Fruit fly (Drosophila melanogaster) whole organism, prepupa: ENCODE data around the gene CG31100.

ENCODE experiments used
- Blimp-1 ChIP-seq: fragments of 200-800 bp; sonication (Bioruptor generic); optimal IDR thresholded peaks from 3 replicates; lab custom pipeline; 2017; ENCODE audit warnings: missing biosample characterization, missing genetic modification characterization, mild to moderate bottlenecking, moderate library complexity, missing genetic modification reagents
- CG10669 ChIP-seq: fragments of 200-800 bp; sonication (Bioruptor generic); optimal IDR thresholded peaks from 3 replicates; lab custom pipeline; 2018; ENCODE audit warnings: missing biosample characterization, mild to moderate bottlenecking, missing genetic modification characterization, moderate library complexity
- CG11762 ChIP-seq: fragments of 200-800 bp; sonication (Bioruptor generic); optimal IDR thresholded peaks from 3 replicates; lab custom pipeline; 2016; ENCODE audit warnings: missing biosample characterization, missing genetic modification characterization; ENCODE audit not compliant: insufficient read depth
- CG11902 ChIP-seq: fragments of 200-800 bp; sonication (Bioruptor generic); optimal IDR thresholded peaks from 3 replicates; lab custom pipeline; 2016; ENCODE audit warnings: missing biosample characterization, missing genetic modification characterization
- CG1621 ChIP-seq: fragments of 200-800 bp; sonication (Bioruptor generic); optimal IDR thresholded peaks from 3 replicates; lab custom pipeline; 2018; ENCODE audit warnings: missing biosample characterization, mild to moderate bottlenecking, missing genetic modification characterization
- CG16779 ChIP-seq: fragments of 200-800 bp; sonication (Bioruptor generic); optimal IDR thresholded peaks from 3 replicates; lab custom pipeline; 2017; ENCODE audit warnings: missing biosample characterization, mild to moderate bottlenecking, missing genetic modification characterization
- CG3032 ChIP-seq: fragments of 200-800 bp; optimal IDR thresholded peaks from 2 replicates; lab custom pipeline; 2019; ENCODE audit warnings: missing biosample characterization, mild to moderate bottlenecking, missing genetic modification characterization, moderate library complexity
- CG31627 ChIP-seq: fragments of 200-800 bp; sonication (Bioruptor generic); optimal IDR thresholded peaks from 3 replicates; lab custom pipeline; 2016; ENCODE audit warnings: missing biosample characterization, missing genetic modification characterization
- CG32006 ChIP-seq: fragments of 200-800 bp; sonication (Bioruptor generic); optimal IDR thresholded peaks from 3 replicates; lab custom pipeline; 2017; ENCODE audit warnings: missing biosample characterization, mild to moderate bottlenecking, missing genetic modification characterization
- CG34406 ChIP-seq: fragments of 200-800 bp; sonication (Bioruptor generic); optimal IDR thresholded peaks from 3 replicates; lab custom pipeline; 2016; ENCODE audit warnings: missing biosample characterization, missing genetic modification characterization
- CG4318 ChIP-seq: fragments of 200-800 bp; sonication (Bioruptor generic); optimal IDR thresholded peaks from 3 replicates; lab custom pipeline; 2017; ENCODE audit warnings: missing biosample characterization, mild to moderate bottlenecking, missing genetic modification characterization
- CG6163 ChIP-seq: fragments of 200-800 bp; sonication (Bioruptor generic); IDR thresholded peaks from 3 replicates; pipeline ENCODE4 v1.3.6; 2022; ENCODE audit warnings: missing biosample characterization, missing genetic modification characterization
- CG6276 ChIP-seq: fragments of 200-800 bp; sonication (Bioruptor generic); optimal IDR thresholded peaks from 2 replicates; lab custom pipeline; 2017; ENCODE audit warnings: missing biosample characterization, mild to moderate bottlenecking, missing genetic modification characterization
- CG6792 ChIP-seq: fragments of 200-800 bp; sonication (Bioruptor generic); optimal IDR thresholded peaks from 3 replicates; lab custom pipeline; 2016; ENCODE audit warnings: missing biosample characterization, missing genetic modification characterization
- CG6854 ChIP-seq: fragments of 200-800 bp; sonication (Bioruptor generic); optimal IDR thresholded peaks from 2 replicates; lab custom pipeline; 2017; ENCODE audit warnings: missing biosample characterization, mild to moderate bottlenecking, missing genetic modification characterization
- CG7368 ChIP-seq: fragments of 200-800 bp; sonication (Bioruptor generic); optimal IDR thresholded peaks from 3 replicates; lab custom pipeline; 2016; ENCODE audit warnings: missing biosample characterization, missing genetic modification characterization
- CG8119 ChIP-seq: fragments of 200-800 bp; sonication (Bioruptor generic); IDR thresholded peaks from 3 replicates; pipeline ENCODE4 v1.3.6; 2022; ENCODE audit warnings: missing biosample characterization, missing genetic modification characterization
- CG8319 ChIP-seq: fragments of 200-800 bp; sonication (Bioruptor generic); optimal IDR thresholded peaks from 3 replicates; lab custom pipeline; 2016; ENCODE audit warnings: missing biosample characterization, missing genetic modification characterization
- CG8632 ChIP-seq: fragments of 200-800 bp; sonication (Bioruptor generic); optimal IDR thresholded peaks from 3 replicates; lab custom pipeline; 2016; ENCODE audit warnings: missing biosample characterization, missing genetic modification characterization
- CG9139 ChIP-seq: fragments of 200-800 bp; sonication (Bioruptor generic); optimal IDR thresholded peaks from 3 replicates; lab custom pipeline; 2017; ENCODE audit warnings: missing biosample characterization, mild to moderate bottlenecking, missing genetic modification characterization
- Eip75B ChIP-seq: fragments of 200-800 bp; sonication (Bioruptor generic); optimal IDR thresholded peaks from 3 replicates; lab custom pipeline; 2016; ENCODE audit warnings: missing biosample characterization, missing genetic modification characterization
- Eip78C ChIP-seq: fragments of 200-800 bp; sonication (Bioruptor generic); peaks from one replicate; lab custom pipeline; 2016; ENCODE audit warnings: missing biosample characterization, missing genetic modification characterization
- Eip93F ChIP-seq: fragments of 200-800 bp; sonication (Bioruptor generic); optimal IDR thresholded peaks from 2 replicates; lab custom pipeline; 2016; ENCODE audit warnings: missing biosample characterization, mild to moderate bottlenecking, missing genetic modification characterization
- Ets21C ChIP-seq: fragments of 200-800 bp; sonication (Bioruptor generic); optimal IDR thresholded peaks from 3 replicates; lab custom pipeline; 2016; ENCODE audit warnings: missing biosample characterization, missing genetic modification characterization
- Ets96B ChIP-seq: fragments of 200-800 bp; optimal IDR thresholded peaks from 2 replicates; lab custom pipeline; 2019; ENCODE audit warnings: missing biosample characterization, mild to moderate bottlenecking, missing genetic modification characterization, moderate library complexity
- Gug ChIP-seq: fragments of 200-800 bp; sonication (Bioruptor generic); IDR thresholded peaks from 2 replicates; pipeline ENCODE4 v1.3.6; 2022; ENCODE audit warnings: missing biosample characterization, missing genetic modification characterization
- Hr38 ChIP-seq: sonication (Bioruptor generic); optimal IDR thresholded peaks from 2 replicates; lab custom pipeline; 2016; ENCODE audit warnings: missing biosample characterization, missing genetic modification characterization
- Hr4 ChIP-seq: fragments of 200-800 bp; sonication (Bioruptor generic); optimal IDR thresholded peaks from 3 replicates; lab custom pipeline; 2016; ENCODE audit warnings: missing biosample characterization, missing genetic modification characterization
- Lpt ChIP-seq: fragments of 200-800 bp; sonication (Bioruptor generic); optimal IDR thresholded peaks from 3 replicates; lab custom pipeline; 2016; ENCODE audit warnings: missing biosample characterization, missing genetic modification characterization
- Smox ChIP-seq: fragments of 200-800 bp; sonication (Bioruptor generic); optimal IDR thresholded peaks from 3 replicates; lab custom pipeline; 2016; ENCODE audit warnings: missing biosample characterization, missing genetic modification characterization
- Sox102F ChIP-seq: fragments of 200-800 bp; sonication (Bioruptor generic); optimal IDR thresholded peaks from 2 replicates; lab custom pipeline; 2016; ENCODE audit warnings: missing biosample characterization, mild to moderate bottlenecking, missing genetic modification characterization
- Sox14 ChIP-seq: fragments of 200-800 bp; sonication (Bioruptor generic); optimal IDR thresholded peaks from 3 replicates; lab custom pipeline; 2016; ENCODE audit warnings: missing biosample characterization, missing genetic modification characterization
- Sox15 ChIP-seq: fragments of 200-800 bp; sonication (Bioruptor generic); optimal IDR thresholded peaks from 3 replicates; lab custom pipeline; 2016; ENCODE audit warnings: missing biosample characterization, missing genetic modification characterization
- achi ChIP-seq: fragments of 200-800 bp; sonication (Bioruptor generic); optimal IDR thresholded peaks from 3 replicates; lab custom pipeline; 2016; ENCODE audit warnings: missing biosample characterization, missing genetic modification characterization
- acj6 ChIP-seq: fragments of 200-800 bp; sonication (Bioruptor generic); optimal IDR thresholded peaks from 3 replicates; lab custom pipeline; 2016; ENCODE audit warnings: missing biosample characterization, missing genetic modification characterization
- cyc ChIP-seq: fragments of 200-800 bp; sonication (Bioruptor generic); optimal IDR thresholded peaks from 3 replicates; lab custom pipeline; 2016; ENCODE audit warnings: missing biosample characterization, missing genetic modification characterization
- dac ChIP-seq: fragments of 200-800 bp; sonication (Bioruptor generic); optimal IDR thresholded peaks from 2 replicates; lab custom pipeline; 2017; ENCODE audit warnings: missing biosample characterization, mild to moderate bottlenecking, missing genetic modification characterization
- dsx ChIP-seq: fragments of 200-800 bp; optimal IDR thresholded peaks from 3 replicates; lab custom pipeline; 2019; ENCODE audit warnings: missing biosample characterization, mild to moderate bottlenecking, missing genetic modification characterization, moderate library complexity; ENCODE audit not compliant: poor library complexity, severe bottlenecking
- eg ChIP-seq: fragments of 200-800 bp; sonication (Bioruptor generic); IDR thresholded peaks from 3 replicates; pipeline ENCODE4 v1.3.6; 2022; ENCODE audit warnings: missing biosample characterization, missing genetic modification characterization
- fkh ChIP-seq: fragments of 200-800 bp; sonication (Bioruptor generic); optimal IDR thresholded peaks from 3 replicates; lab custom pipeline; 2017; ENCODE audit warnings: missing biosample characterization, mild to moderate bottlenecking, missing genetic modification characterization, moderate library complexity
- pdm3 ChIP-seq: fragments of 200-800 bp; sonication (Bioruptor generic); optimal IDR thresholded peaks from 3 replicates; lab custom pipeline; 2016; ENCODE audit warnings: missing biosample characterization, missing genetic modification characterization
- salr ChIP-seq, 2 experiments: fragments of 200-800 bp; sonication (Bioruptor generic); optimal IDR thresholded peaks; 3 replicates each; lab custom pipeline; 2016 to 2018; ENCODE audit warnings: missing biosample characterization in 2 of 2, missing genetic modification characterization in 2 of 2, mild to moderate bottlenecking in 1 of 2
- spab ChIP-seq: fragments of 200-800 bp; sonication (Bioruptor generic); optimal IDR thresholded peaks from 2 replicates; lab custom pipeline; 2017; ENCODE audit warnings: missing biosample characterization, mild to moderate bottlenecking, missing genetic modification characterization, missing genetic modification reagents
- ss ChIP-seq, 2 experiments: fragments of 200-800 bp; sonication (Bioruptor generic); optimal IDR thresholded peaks; 2 replicates in 1 of 2; 3 replicates in 1 of 2; lab custom pipeline; 2017 to 2018; ENCODE audit warnings: mild to moderate bottlenecking in 2 of 2, missing biosample characterization in 2 of 2, missing genetic modification characterization in 2 of 2, moderate library complexity in 1 of 2
- svp ChIP-seq: fragments of 200-800 bp; sonication (Bioruptor generic); peaks from one replicate; lab custom pipeline; 2016; ENCODE audit warnings: missing biosample characterization, missing genetic modification characterization
- vri ChIP-seq: fragments of 200-800 bp; sonication (Bioruptor generic); optimal IDR thresholded peaks from 3 replicates; lab custom pipeline; 2016; ENCODE audit warnings: missing biosample characterization, mild to moderate bottlenecking, missing genetic modification characterization

CG31100 gene

dm6 chr3R:8957739-8958138 lies 45.7 kb downstream of the CG31100 start (continued):
- TF ChIP-seq CG6276: no peak
- no peak for TF ChIP-seq CG34406 (GFP tag; lab: Kevin White, UChicago)
- no peak for TF ChIP-seq achi
- peak; percentile 32 for TF ChIP-seq CG31627
- TF ChIP-seq cyc (GFP tag; lab: Kevin White, UChicago): peak; percentile 38
- TF ChIP-seq Sox14 (GFP tag; lab: Kevin White, UChicago): peak; percentile 31
- TF ChIP-seq CG11902: no peak
- TF ChIP-seq pdm3 (GFP tag; lab: Kevin White, UChicago): peak; percentile 30
- TF ChIP-seq Gug (GFP tag; lab: Robert Waterston, UW): no peak
- TF ChIP-seq CG11762 (GFP tag; lab: Kevin White, UChicago): no peak
- TF ChIP-seq acj6 (GFP tag; lab: Kevin White, UChicago): peak; percentile 4
- TF ChIP-seq spab (GFP tag; lab: Kevin White, UChicago): no peak
- peak; percentile 9 for TF ChIP-seq CG10669
- no peak for TF ChIP-seq Ets21C
- peak; percentile 37 for TF ChIP-seq Ets96B (tag; lab: Kevin White, UChicago)
- no peak for TF ChIP-seq CG8119 (GFP tag; lab: Robert Waterston, UW)
- TF ChIP-seq CG6163: no peak
- TF ChIP-seq fkh: no peak
- peak; percentile 38 for TF ChIP-seq CG3032 (tag; lab: Kevin White, UChicago)
- no peak for TF ChIP-seq CG8319 (GFP tag; lab: Kevin White, UChicago)
- TF ChIP-seq Eip93F (GFP tag; lab: Kevin White, UChicago): no peak
- TF ChIP-seq Lpt (GFP tag; lab: Kevin White, UChicago): no peak

dm6 chr3R:8956333-8956732 lies 47.1 kb downstream of the CG31100 start:
- TF ChIP-seq Blimp-1 (no peak), CG11902 (no peak), Eip93F (GFP tag; lab: Kevin White, UChicago) (no peak), CG10669 (no peak), CG7368 (GFP tag; lab: Kevin White, UChicago) (no peak), achi (no peak), svp (GFP tag; lab: Kevin White, UChicago) (no peak), CG8119 (GFP tag; lab: Robert Waterston, UW) (no peak), fkh (no peak), dac (GFP tag; lab: Kevin White, UChicago) (no peak), CG16779 (no peak), CG9139 (no peak), Ets96B (tag; lab: Kevin White, UChicago) (no peak), ss (GFP tag; optimal IDR thresholded peaks at IDR 0.05; lab: Kevin White, UChicago) (no peak), vri (GFP tag; lab: Kevin White, UChicago) (no peak), dsx (no peak), CG8319 (GFP tag; lab: Kevin White, UChicago) (no peak), CG4318 (GFP tag; lab: Kevin White, UChicago) (no peak)

dm6 chr3R:8955359-8955820 lies 48.1 kb downstream of the CG31100 start:
- no peak for TF ChIP-seq CG31627
- TF ChIP-seq CG6792: no peak
- no peak for TF ChIP-seq Sox15
- no peak for TF ChIP-seq salr (GFP tag; optimal IDR thresholded peaks at IDR 0.05; lab: Kevin White, UChicago)
- TF ChIP-seq Lpt (GFP tag; lab: Kevin White, UChicago): no peak
- TF ChIP-seq spab (GFP tag; lab: Kevin White, UChicago): no peak
- TF ChIP-seq dsx: peak; percentile 5
- TF ChIP-seq ss (GFP tag; optimal IDR thresholded peaks at IDR 0.05; lab: Kevin White, UChicago): no peak
- TF ChIP-seq Eip93F (GFP tag; lab: Kevin White, UChicago): no peak
- no peak for TF ChIP-seq dac (GFP tag; lab: Kevin White, UChicago)
- TF ChIP-seq Blimp-1: peak; percentile 33
- TF ChIP-seq Ets21C: no peak
- peak; percentile 35 for TF ChIP-seq CG6854 (GFP tag; lab: Kevin White, UChicago)
- no peak for TF ChIP-seq CG11902
- peak; percentile 17; the same call in 1 of the 3 replicates for TF ChIP-seq eg (GFP tag; lab: Robert Waterston, UW)
- TF ChIP-seq CG1621: peak; percentile 23
- TF ChIP-seq Hr4 (GFP tag; lab: Kevin White, UChicago): no peak
- no peak for TF ChIP-seq fkh
- TF ChIP-seq Hr38 (GFP tag; lab: Kevin White, UChicago): no peak
- no peak for TF ChIP-seq Sox14 (GFP tag; lab: Kevin White, UChicago)
- no peak for TF ChIP-seq Ets96B (tag; lab: Kevin White, UChicago)
- TF ChIP-seq Sox102F: no peak
- TF ChIP-seq CG34406 (GFP tag; lab: Kevin White, UChicago): no peak
- TF ChIP-seq CG8119 (GFP tag; lab: Robert Waterston, UW): no peak
- peak; percentile 74 for TF ChIP-seq Eip75B (GFP tag; lab: Kevin White, UChicago)
- no peak for TF ChIP-seq Eip78C
- no peak for TF ChIP-seq CG32006 (GFP tag; lab: Kevin White, UChicago)
- no peak for TF ChIP-seq CG8632 (GFP tag; lab: Kevin White, UChicago)
- TF ChIP-seq Smox: no peak
- no peak for TF ChIP-seq cyc (GFP tag; lab: Kevin White, UChicago)
- no peak for TF ChIP-seq CG3032 (tag; lab: Kevin White, UChicago)
